2 worm cellular contexts compared by ENCODE assay signal in the genomic region with DNA sequence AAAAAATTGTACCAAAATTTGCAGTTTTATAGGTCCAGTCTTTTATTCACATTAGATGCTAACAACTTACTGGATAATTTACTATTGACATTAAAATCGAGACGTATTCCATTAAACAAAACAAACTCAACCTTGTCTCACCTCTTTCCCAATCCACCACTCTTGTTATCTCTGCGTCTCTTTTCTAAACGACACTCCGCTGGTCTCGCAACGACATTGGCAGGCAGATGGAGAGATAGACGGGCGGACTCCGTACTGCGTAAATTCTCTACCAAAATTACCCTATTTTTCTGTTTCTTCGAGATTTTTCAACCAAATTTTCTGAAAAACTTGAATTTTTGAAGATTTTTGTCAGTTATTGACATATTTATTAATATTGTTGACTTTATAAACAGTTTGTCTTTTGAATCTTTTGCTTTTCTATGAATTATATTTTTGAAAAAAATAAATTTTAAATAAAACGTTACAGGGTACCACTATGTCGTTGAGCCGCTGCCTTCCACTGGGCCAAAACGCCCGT.
A peak's percentile ranks its signal among the peaks of the same experiment; 100 is the strongest.
TF ChIP-seq lines count a peak whose summit lies in the region.

asb-2 (plus strand) TSS at position 470 of the 520 bp plus-strand sequence.

TF ChIP-seq in whole organism, L2 larva, 48 proteins besides CTCF, POLR2A, EP300 and RAD21 (continued from another document):
- TF ChIP-seq ama-1 (optimal IDR thresholded peaks at IDR 0.05; lab: Kevin White, UChicago) (no peak), ztf-11 (tag; optimal IDR thresholded peaks at IDR 0.05; lab: Kevin White, UChicago) (no peak), lin-13 (GFP tag; optimal IDR thresholded peaks at IDR 0.05; lab: Kevin White, UChicago) (peak; percentile 91), nhr-129 (tag; optimal IDR thresholded peaks at IDR 0.05; lab: Kevin White, UChicago) (peak; percentile 94), aly-2 (tag; optimal IDR thresholded peaks at IDR 0.05; lab: Kevin White, UChicago) (no peak), mab-5 (tag; optimal IDR thresholded peaks at IDR 0.05; lab: Kevin White, UChicago) (peak; percentile 66), mdl-1 (tag; optimal IDR thresholded peaks at IDR 0.05; lab: Kevin White, UChicago) (no peak), egl-27 (tag; optimal IDR thresholded peaks at IDR 0.05; lab: Kevin White, UChicago) (peak; percentile 58), mbf-1 (tag; optimal IDR thresholded peaks at IDR 0.05; lab: Kevin White, UChicago) (no peak), nhr-237 (tag; optimal IDR thresholded peaks at IDR 0.05; lab: Kevin White, UChicago) (no peak), R02D3.7 (tag; optimal IDR thresholded peaks at IDR 0.05; lab: Kevin White, UChicago) (peak; percentile 4), nhr-23 (tag; optimal IDR thresholded peaks at IDR 0.05; lab: Kevin White, UChicago) (no peak), ztf-1 (GFP tag; conservative IDR thresholded peaks at IDR 0.05; lab: Robert Waterston, UW) (no peak), ZK546.5 (tag; optimal IDR thresholded peaks at IDR 0.05; lab: Kevin White, UChicago) (no peak), nhr-11 (tag; optimal IDR thresholded peaks at IDR 0.05; lab: Kevin White, UChicago) (no peak), skn-1 (tag; optimal IDR thresholded peaks at IDR 0.05; lab: Kevin White, UChicago) (no peak), nhr-77 (tag; optimal IDR thresholded peaks at IDR 0.05; lab: Kevin White, UChicago) (no peak), nhr-21 (tag; optimal IDR thresholded peaks at IDR 0.05; lab: Kevin White, UChicago) (peak; percentile 87), snpc-4 (tag; optimal IDR thresholded peaks at IDR 0.05; lab: Kevin White, UChicago) (peak; percentile 62), blmp-1 (tag; optimal IDR thresholded peaks at IDR 0.05; lab: Kevin White, UChicago; ENCODE audit: insufficient read depth) (peak; percentile 43), sma-9 (GFP tag; optimal IDR thresholded peaks at IDR 0.05; lab: Kevin White, UChicago) (peak; percentile 88), sma-9 (tag; optimal IDR thresholded peaks at IDR 0.05; lab: Kevin White, UChicago) (no peak), ceh-16 (tag; optimal IDR thresholded peaks at IDR 0.05; lab: Kevin White, UChicago) (peak; percentile 42), nhr-10 (tag; optimal IDR thresholded peaks at IDR 0.05; lab: Kevin White, UChicago) (no peak), crh-2 (tag; optimal IDR thresholded peaks at IDR 0.05; lab: Kevin White, UChicago) (peak; percentile 89), lsy-2 (tag; optimal IDR thresholded peaks at IDR 0.05; lab: Kevin White, UChicago) (peak; percentile 71 to 93), gmeb-1 (tag; optimal IDR thresholded peaks at IDR 0.05; lab: Kevin White, UChicago) (peak; percentile 78)

TF ChIP-seq in whole organism, L4 larva, 104 proteins besides CTCF, POLR2A, EP300 and RAD21 (continued from another document):
- peak; percentile 72 for TF ChIP-seq mxl-3 (GFP tag; optimal IDR thresholded peaks at IDR 0.05; lab: Kevin White, UChicago)
- peak; percentile 79 for TF ChIP-seq nhr-77 (tag; optimal IDR thresholded peaks at IDR 0.05; lab: Kevin White, UChicago)
- TF ChIP-seq F37D6.2 (tag; optimal IDR thresholded peaks at IDR 0.05; lab: Kevin White, UChicago), result peak; percentile 44
- 0 out of 2 replicates have a peak, but pooled peaks have one; percentile 17 for TF ChIP-seq arid-1 (GFP tag; conservative IDR thresholded peaks at IDR 0.05; lab: Robert Waterston, UW)
- no peak for TF ChIP-seq D1046.2 (GFP tag; IDR thresholded peaks at IDR 0.05; lab: Robert Waterston, UW)
- TF ChIP-seq hlh-11 (tag; optimal IDR thresholded peaks at IDR 0.05; lab: Kevin White, UChicago), result peak; percentile 88
- TF ChIP-seq fkh-10 (GFP tag; optimal IDR thresholded peaks at IDR 0.05; lab: Kevin White, UChicago), result peak; percentile 12
- TF ChIP-seq ceh-44 (GFP tag; IDR thresholded peaks at IDR 0.05; lab: Robert Waterston, UW), result peak; percentile 69; the same call in 1 of the 2 replicates
- no peak for TF ChIP-seq egl-27 (tag; optimal IDR thresholded peaks at IDR 0.05; lab: Kevin White, UChicago)
- no peak for TF ChIP-seq ces-1 (GFP tag; optimal IDR thresholded peaks at IDR 0.05; lab: Kevin White, UChicago)
- TF ChIP-seq egl-43 (GFP tag; IDR thresholded peaks at IDR 0.05; lab: Robert Waterston, UW), result no peak
- no peak for TF ChIP-seq cey-2 (tag; optimal IDR thresholded peaks at IDR 0.05; lab: Kevin White, UChicago; ENCODE audit: borderline replicate concordance, insufficient read depth)
- TF ChIP-seq mep-1 (tag; optimal IDR thresholded peaks at IDR 0.05; lab: Kevin White, UChicago), result peak; percentile 93
- no peak for TF ChIP-seq zfp-2 (tag; optimal IDR thresholded peaks at IDR 0.05; lab: Kevin White, UChicago)
- TF ChIP-seq ztf-7 (tag; optimal IDR thresholded peaks at IDR 0.05; lab: Kevin White, UChicago), result peak; percentile 52
- TF ChIP-seq attf-4 (tag; optimal IDR thresholded peaks at IDR 0.05; lab: Kevin White, UChicago), result no peak
- TF ChIP-seq nhr-11 (tag; optimal IDR thresholded peaks at IDR 0.05; lab: Kevin White, UChicago), result peak; percentile 91
- peak in 1 of 2 experiments; percentile 74 for TF ChIP-seq mdl-1 (tag; optimal IDR thresholded peaks at IDR 0.05; lab: Kevin White, UChicago)
- TF ChIP-seq lin-1 (GFP tag; IDR thresholded peaks at IDR 0.05; lab: Robert Waterston, UW), result no peak
- TF ChIP-seq nhr-111 (GFP tag; optimal IDR thresholded peaks at IDR 0.05; lab: Kevin White, UChicago), result no peak
- TF ChIP-seq lin-29 (GFP tag; IDR thresholded peaks at IDR 0.05; lab: Robert Waterston, UW), result no peak
- no peak for TF ChIP-seq aly-2 (tag; optimal IDR thresholded peaks at IDR 0.05; lab: Kevin White, UChicago)
- peak; percentile 34; the same call in 1 of the 2 replicates for TF ChIP-seq tra-1 (GFP tag; IDR thresholded peaks at IDR 0.05; lab: Robert Waterston, UW)
- peak; percentile 91 for TF ChIP-seq dve-1 (tag; optimal IDR thresholded peaks at IDR 0.05; lab: Kevin White, UChicago; ENCODE audit: insufficient read depth)
- no peak for TF ChIP-seq zag-1 (tag; optimal IDR thresholded peaks at IDR 0.05; lab: Kevin White, UChicago)
- peak; percentile 43 for TF ChIP-seq nhr-48 (tag; optimal IDR thresholded peaks at IDR 0.05; lab: Kevin White, UChicago)
- TF ChIP-seq lir-3 (tag; optimal IDR thresholded peaks at IDR 0.05; lab: Kevin White, UChicago), result no peak
- no peak for TF ChIP-seq mdt-29 (GFP tag; IDR thresholded peaks at IDR 0.05; lab: Robert Waterston, UW)
- no peak for TF ChIP-seq Y48G9A.11 (GFP tag; IDR thresholded peaks at IDR 0.05; lab: Robert Waterston, UW)
- no peak for TF ChIP-seq zip-11 (GFP tag; IDR thresholded peaks at IDR 0.05; lab: Robert Waterston, UW)
- no peak for TF ChIP-seq spr-3 (GFP tag; optimal IDR thresholded peaks at IDR 0.05; lab: Kevin White, UChicago)
- TF ChIP-seq ZK546.5 (tag; optimal IDR thresholded peaks at IDR 0.05; lab: Kevin White, UChicago), result no peak
- peak; percentile 84 for TF ChIP-seq lin-13 (GFP tag; optimal IDR thresholded peaks at IDR 0.05; lab: Kevin White, UChicago)
- no peak for TF ChIP-seq F44E2.7 (GFP tag; IDR thresholded peaks at IDR 0.05; lab: Robert Waterston, UW)
- no peak for TF ChIP-seq daf-8 (GFP tag; IDR thresholded peaks at IDR 0.05; lab: Robert Waterston, UW)
- no peak for TF ChIP-seq vab-7 (GFP tag; IDR thresholded peaks at IDR 0.05; lab: Robert Waterston, UW)
- no peak for TF ChIP-seq ceh-32 (tag; optimal IDR thresholded peaks at IDR 0.05; lab: Kevin White, UChicago; ENCODE audit: poor library complexity)
- TF ChIP-seq lsy-2 (tag; optimal IDR thresholded peaks at IDR 0.05; lab: Kevin White, UChicago), result peak in 1 of 2 experiments; percentile 90
- TF ChIP-seq madf-9 (GFP tag; conservative IDR thresholded peaks at IDR 0.05; lab: Robert Waterston, UW), result 0 out of 2 replicates have a peak, but pooled peaks have one; percentile 27
- TF ChIP-seq lin-15B (tag; optimal IDR thresholded peaks at IDR 0.05; lab: Kevin White, UChicago), result no peak
- TF ChIP-seq hmg-1.1 (GFP tag; IDR thresholded peaks at IDR 0.05; lab: Robert Waterston, UW), result peak; percentile 72
- no peak for TF ChIP-seq spr-1 (tag; optimal IDR thresholded peaks at IDR 0.05; lab: Kevin White, UChicago)
- peak; percentile 76 for TF ChIP-seq dpl-1 (GFP tag; optimal IDR thresholded peaks at IDR 0.05; lab: Kevin White, UChicago)
- no peak for TF ChIP-seq unc-39 (tag; optimal IDR thresholded peaks at IDR 0.05; lab: Kevin White, UChicago)
- TF ChIP-seq unc-62 (GFP tag; optimal IDR thresholded peaks at IDR 0.05 in 1 of 2; lab: Kevin White, UChicago), result no peak
- TF ChIP-seq unc-62 (tag; optimal IDR thresholded peaks at IDR 0.05; lab: Kevin White, UChicago), result no peak
- no peak for TF ChIP-seq skn-1 (tag; optimal IDR thresholded peaks at IDR 0.05; lab: Kevin White, UChicago)
- no peak for TF ChIP-seq saeg-2 (GFP tag; IDR thresholded peaks at IDR 0.05; lab: Robert Waterston, UW)
- no peak for TF ChIP-seq ceh-82 (tag; optimal IDR thresholded peaks at IDR 0.05; lab: Kevin White, UChicago)
- TF ChIP-seq F26F4.8 (GFP tag; conservative IDR thresholded peaks at IDR 0.05; lab: Robert Waterston, UW), result no peak
- TF ChIP-seq ceh-62 (tag; optimal IDR thresholded peaks at IDR 0.05; lab: Kevin White, UChicago), result no peak
- TF ChIP-seq nhr-102 (tag; optimal IDR thresholded peaks at IDR 0.05; lab: Kevin White, UChicago), result peak; percentile 66
- TF ChIP-seq hlh-30 (tag; optimal IDR thresholded peaks at IDR 0.05; lab: Kevin White, UChicago; ENCODE audit: insufficient read depth), result peak; percentile 86
- TF ChIP-seq snpc-1.2 (GFP tag; IDR thresholded peaks at IDR 0.05; lab: Robert Waterston, UW), result no peak
- peak; percentile 66 for TF ChIP-seq pqm-1 (tag; optimal IDR thresholded peaks at IDR 0.05; lab: Kevin White, UChicago)
- TF ChIP-seq dmd-6 (GFP tag; IDR thresholded peaks at IDR 0.05; lab: Robert Waterston, UW), result peak; percentile 72; the same call in 1 of the 2 replicates
- no peak for TF ChIP-seq unc-130 (GFP tag; optimal IDR thresholded peaks at IDR 0.05; lab: Kevin White, UChicago)
- TF ChIP-seq T20F7.1 (GFP tag; optimal IDR thresholded peaks at IDR 0.05; lab: Kevin White, UChicago), result peak; percentile 99
- TF ChIP-seq nhr-237 (tag; optimal IDR thresholded peaks at IDR 0.05; lab: Kevin White, UChicago), result no peak
- no peak for TF ChIP-seq nhr-76 (tag; optimal IDR thresholded peaks at IDR 0.05; lab: Kevin White, UChicago)
- no peak for TF ChIP-seq ama-1 (optimal IDR thresholded peaks at IDR 0.05; lab: Kevin White, UChicago)
- TF ChIP-seq lim-7 (GFP tag; IDR thresholded peaks at IDR 0.05; lab: Robert Waterston, UW), result no peak
- peak; percentile 88 for TF ChIP-seq mes-2 (tag; optimal IDR thresholded peaks at IDR 0.05; lab: Kevin White, UChicago; ENCODE audit: poor library complexity, severe bottlenecking)
- no peak for TF ChIP-seq set-16 (GFP tag; IDR thresholded peaks at IDR 0.05; lab: Robert Waterston, UW)
- TF ChIP-seq ctbp-1 (GFP tag; IDR thresholded peaks at IDR 0.05; lab: Robert Waterston, UW), result no peak
- TF ChIP-seq daf-12 (tag; optimal IDR thresholded peaks at IDR 0.05; lab: Kevin White, UChicago), result no peak
- no peak for TF ChIP-seq zfp-3 (GFP tag; conservative IDR thresholded peaks at IDR 0.05; lab: Robert Waterston, UW)
- no peak for TF ChIP-seq sdz-12 (GFP tag; optimal IDR thresholded peaks at IDR 0.05; lab: Kevin White, UChicago)
- TF ChIP-seq Y5F2A.4 (GFP tag; optimal IDR thresholded peaks at IDR 0.05; lab: Kevin White, UChicago), result no peak
- no peak for TF ChIP-seq jun-1 (tag; optimal IDR thresholded peaks at IDR 0.05; lab: Kevin White, UChicago)
- peak; percentile 4 for TF ChIP-seq duxl-1 (tag; optimal IDR thresholded peaks at IDR 0.05; lab: Kevin White, UChicago; ENCODE audit: poor library complexity)
- no peak for TF ChIP-seq gei-8 (GFP tag; optimal IDR thresholded peaks at IDR 0.05; lab: Kevin White, UChicago)
- peak; percentile 82 for TF ChIP-seq nhr-25 (tag; optimal IDR thresholded peaks at IDR 0.05; lab: Kevin White, UChicago; ENCODE audit: borderline replicate concordance, insufficient read depth)
- no peak for TF ChIP-seq ztf-11 (tag; optimal IDR thresholded peaks at IDR 0.05; lab: Kevin White, UChicago)
- TF ChIP-seq hif-1 (tag; optimal IDR thresholded peaks at IDR 0.05; lab: Kevin White, UChicago), result peak in 1 of 2 experiments; percentile 62
- TF ChIP-seq fos-1 (tag; optimal IDR thresholded peaks at IDR 0.05; lab: Kevin White, UChicago), result no peak
- TF ChIP-seq madf-5 (GFP tag; IDR thresholded peaks at IDR 0.05; lab: Robert Waterston, UW), result no peak
- TF ChIP-seq snpc-4 (tag; optimal IDR thresholded peaks at IDR 0.05; lab: Kevin White, UChicago), result no peak
- no peak for TF ChIP-seq mxl-2 (GFP tag; conservative IDR thresholded peaks at IDR 0.05; lab: Robert Waterston, UW)
- no peak for TF ChIP-seq ZK337.2 (GFP tag; IDR thresholded peaks at IDR 0.05; lab: Robert Waterston, UW)
- no peak for TF ChIP-seq dmd-9 (GFP tag; IDR thresholded peaks at IDR 0.05; lab: Robert Waterston, UW)
- no peak for TF ChIP-seq php-3 (GFP tag; IDR thresholded peaks at IDR 0.05; lab: Robert Waterston, UW)
- 0 out of 2 replicates have a peak, but pooled peaks have one; percentile 39 for TF ChIP-seq ceh-20 (GFP tag; IDR thresholded peaks at IDR 0.05; lab: Robert Waterston, UW)
- TF ChIP-seq nhr-42 (GFP tag; IDR thresholded peaks at IDR 0.05; lab: Robert Waterston, UW), result no peak
